Worm (Caenorhabditis elegans): Measurements from ENCODE around the gene F09F9.3.

DNA sequence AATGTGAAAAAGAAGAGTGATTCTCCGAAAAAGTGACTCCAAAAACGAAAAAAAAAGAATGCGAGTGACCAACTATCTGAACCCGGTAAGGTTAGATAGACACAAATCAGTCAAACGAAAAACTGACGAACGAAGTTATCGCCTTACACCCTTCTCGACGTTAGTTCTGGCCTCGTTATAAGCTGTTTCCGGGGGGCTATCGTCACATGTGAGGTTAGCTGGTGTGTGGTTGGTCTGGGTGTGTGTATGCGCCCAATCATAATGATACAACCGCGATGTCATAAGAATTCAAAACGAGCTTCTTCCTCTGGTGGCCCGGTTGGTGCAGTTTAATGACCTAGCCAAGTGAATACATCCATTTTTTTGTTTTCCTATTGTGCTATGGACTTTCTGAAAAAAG lies 35.3 kb downstream of the F09F9.3 start:
- TF ChIP-seq nhr-10 (tag; optimal IDR thresholded peaks at IDR 0.05) (no peak), unc-55 (GFP tag; optimal IDR thresholded peaks at IDR 0.05) (no peak), R02D3.7 (tag; optimal IDR thresholded peaks at IDR 0.05) (no peak), zag-1 (tag; optimal IDR thresholded peaks at IDR 0.05) (no peak), nhr-237 (tag; optimal IDR thresholded peaks at IDR 0.05) (no peak), nhr-23 (tag; optimal IDR thresholded peaks at IDR 0.05) (no peak), unc-62 (GFP tag; optimal IDR thresholded peaks at IDR 0.05) (no peak), ztf-11 (tag; optimal IDR thresholded peaks at IDR 0.05) (no peak)
